Fruit fly (Drosophila melanogaster): ENCODE data around the gene ATPsynbetaL.

DNA sequence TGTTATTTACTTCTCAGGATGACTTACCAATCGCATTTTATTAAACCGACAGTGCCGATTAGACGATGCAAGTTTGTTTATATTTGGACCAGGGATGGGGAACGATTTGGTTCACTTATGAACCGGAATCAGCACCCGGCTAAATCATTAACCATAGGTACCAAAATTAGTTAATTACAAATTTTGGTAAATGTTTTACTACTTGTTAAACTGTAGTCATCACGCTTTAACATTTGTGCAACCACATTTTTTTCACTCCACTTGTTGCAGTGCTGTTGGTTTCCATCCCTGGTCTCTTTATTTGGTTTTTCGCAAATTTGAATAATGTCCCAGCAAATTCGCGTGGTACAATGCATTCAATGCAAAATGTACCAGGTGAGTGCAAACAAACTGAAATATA, 7.9 kb downstream of the ATPsynbetaL start, which contains the start of the genes IntS9 and CG43295:
- no peak for TF ChIP-seq ttk (optimal IDR thresholded peaks at IDR 0.05)
- no peak for TF ChIP-seq h (optimal IDR thresholded peaks at IDR 0.05)
